Worm (Caenorhabditis elegans) whole organism, L4/young adult: ENCODE data around the gene C26D10.4.

Source experiments
- dao-5 ChIP-seq: sonication (generic microtip); optimal IDR thresholded peaks from 2 replicates; lab custom pipeline; 2016; ENCODE audit warnings: missing genotype, missing genetic modification characterization, moderate library complexity, missing compliant biosample characterization
- him-1 ChIP-seq: sonication (generic microtip); optimal IDR thresholded peaks from 2 replicates; lab custom pipeline; 2016; ENCODE audit warnings: missing genotype, missing genetic modification reagents, missing genetic modification characterization, missing compliant biosample characterization

DNA sequence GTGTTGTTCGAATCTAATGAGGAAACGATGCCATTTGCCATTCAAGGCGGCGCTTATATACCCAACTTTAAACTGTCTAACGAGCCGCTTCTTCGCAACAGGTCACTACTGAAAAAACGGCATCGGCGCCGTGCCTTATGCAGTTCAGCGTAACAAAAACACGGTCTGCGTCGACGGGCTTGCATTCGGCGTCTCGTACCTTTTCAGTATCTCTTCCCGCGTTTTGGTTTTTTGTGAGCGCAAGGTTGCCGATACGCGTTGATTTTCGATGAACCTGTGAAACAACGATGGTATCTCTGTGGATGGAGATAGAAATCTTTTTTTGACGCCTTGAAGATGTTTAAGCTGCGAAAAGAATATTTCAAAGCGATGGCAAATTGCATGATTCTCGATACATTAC lies 29.8 kb downstream of the C26D10.4 start, which contains the start of gene col-77:
- TF ChIP-seq dao-5 (tag; lab: Kevin White, UChicago), result no peak
- no peak for TF ChIP-seq him-1
